Fruit fly (Drosophila melanogaster) S2 (cell line): ENCODE measurements around the gene CG1368.

Experiments used
- CG8478 ChIP-seq: fragments of >200 bp; optimal IDR thresholded peaks from 2 replicates; lab custom pipeline; 2018
- CTCF ChIP-seq, 2 experiments: fragments of >200 bp; optimal IDR thresholded peaks; 2 replicates each; lab custom pipeline; 2018

dm6 chrX:14180728-14181127 lies 6.2 kb downstream of the CG1368 start, which contains the start of gene CG11584:
- no peak for TF ChIP-seq CG8478 (lab: Kevin White, UChicago)
- TF ChIP-seq CTCF (optimal IDR thresholded peaks at IDR 0.05; lab: Kevin White, UChicago), result no peak
